Fruit fly (Drosophila melanogaster) whole organism, adult: ENCODE results near the gene Rpn12.

ENCODE experiments used
- CG1620 ChIP-seq: fragments of 200-800 bp; sonication (Bioruptor generic); optimal IDR thresholded peaks from 2 replicates; lab custom pipeline; 2016; ENCODE audit warnings: missing biosample characterization, missing genetic modification characterization
- CG33017 ChIP-seq: fragments of 200-800 bp; sonication (Bioruptor generic); optimal IDR thresholded peaks from 2 replicates; lab custom pipeline; 2018; ENCODE audit warnings: missing biosample characterization, mild to moderate bottlenecking, missing genetic modification characterization, moderate library complexity
- Crg-1 ChIP-seq: fragments of 200-800 bp; sonication (Bioruptor generic); optimal IDR thresholded peaks from 2 replicates; lab custom pipeline; 2016; ENCODE audit warnings: missing biosample characterization, missing genetic modification characterization
- Hr96 ChIP-seq: fragments of 200-800 bp; sonication (Bioruptor generic); optimal IDR thresholded peaks from 2 replicates; lab custom pipeline; 2016; ENCODE audit warnings: missing biosample characterization, missing genetic modification characterization
- Mnt ChIP-seq: fragments of 200-800 bp; sonication (Bioruptor generic); optimal IDR thresholded peaks from 2 replicates; lab custom pipeline; 2016; ENCODE audit warnings: missing biosample characterization, mild to moderate bottlenecking, missing genetic modification characterization
- bab1 ChIP-seq: fragments of 200-800 bp; sonication (Bioruptor generic); optimal IDR thresholded peaks from 3 replicates; lab custom pipeline; 2019; ENCODE audit warnings: missing biosample characterization, mild to moderate bottlenecking, missing genetic modification characterization, moderate library complexity
- cic ChIP-seq: fragments of 200-800 bp; sonication (Bioruptor generic); optimal IDR thresholded peaks from 2 replicates; lab custom pipeline; 2017; ENCODE audit warnings: missing biosample characterization, mild to moderate bottlenecking, missing genetic modification characterization, moderate library complexity
- kay ChIP-seq: fragments of 200-800 bp; sonication (Bioruptor generic); peaks from one replicate; lab custom pipeline; 2016; ENCODE audit warnings: missing biosample characterization, missing genetic modification characterization, borderline replicate concordance
- pad ChIP-seq: fragments of 200-800 bp; sonication (Bioruptor generic); optimal IDR thresholded peaks from 3 replicates; lab custom pipeline; 2017; ENCODE audit warnings: missing biosample characterization, missing genetic modification characterization, mild to moderate bottlenecking, moderate library complexity, missing genetic modification reagents

DNA sequence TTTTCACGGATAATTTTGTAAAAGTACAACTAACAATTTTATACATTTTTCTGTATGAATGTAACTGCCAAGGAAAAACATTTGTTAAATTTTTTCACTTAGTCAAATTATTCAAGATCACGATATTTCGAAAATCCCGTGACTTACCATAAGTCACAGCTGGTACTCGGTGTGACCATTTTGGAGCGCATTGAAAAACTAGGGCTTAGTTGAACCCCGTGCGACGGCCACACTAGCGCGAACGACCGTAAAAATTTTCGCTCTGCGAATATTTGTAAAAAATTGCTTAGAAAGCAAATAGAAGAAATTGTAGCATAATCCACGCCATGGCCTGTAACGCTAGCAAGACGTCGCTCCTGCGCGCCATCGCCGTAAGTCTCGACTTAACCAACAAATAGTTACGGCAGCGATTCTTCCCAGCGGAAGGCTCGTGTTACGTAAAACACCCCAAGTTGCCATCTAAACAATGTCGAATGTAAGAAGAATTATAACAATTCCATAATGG lies 1.3 kb downstream of the Rpn12 start, which contains the start of gene UQCR-C2:
- TF ChIP-seq CG1620 (GFP tag; lab: Kevin White, UChicago), result peak; percentile 68
- TF ChIP-seq kay (GFP tag; lab: Kevin White, UChicago), result no peak
- peak; percentile 70 for TF ChIP-seq Mnt (GFP tag; lab: Kevin White, UChicago)
- peak; percentile 29 for TF ChIP-seq Crg-1
- peak; percentile 5 for TF ChIP-seq CG33017 (tag; lab: Kevin White, UChicago)
- TF ChIP-seq bab1 (GFP tag; lab: Kevin White, UChicago), result peak; percentile 76
- TF ChIP-seq cic (GFP tag; lab: Kevin White, UChicago), result peak; percentile 47
- TF ChIP-seq pad (GFP tag; lab: Kevin White, UChicago), result no peak
- no peak for TF ChIP-seq Hr96 (GFP tag; lab: Kevin White, UChicago)
